Fruit fly (Drosophila melanogaster) whole organism, wandering third instar larva: ENCODE measurements around the gene PICK1.
A peak's percentile ranks its signal among the peaks of the same experiment; 100 is the strongest.

ENCODE experiments used
- Abd-B ChIP-seq: fragments of >200 bp; optimal IDR thresholded peaks from 2 replicates; lab custom pipeline; 2017; ENCODE audit warnings: missing biosample characterization, missing genetic modification characterization
- Dfd ChIP-seq: fragments of >200 bp; optimal IDR thresholded peaks from 2 replicates; lab custom pipeline; 2017; ENCODE audit warnings: missing biosample characterization, missing genetic modification characterization
- Jra ChIP-seq: sonication (Bioruptor generic); optimal IDR thresholded peaks from 2 replicates; lab custom pipeline; 2016; ENCODE audit warnings: missing biosample characterization, missing genetic modification characterization
- Myc ChIP-seq: fragments of >200 bp; optimal IDR thresholded peaks from 2 replicates; lab custom pipeline; 2017
- N ChIP-seq: fragments of >200 bp; optimal IDR thresholded peaks from 2 replicates; lab custom pipeline; 2018; ENCODE audit warnings: missing biosample characterization, missing external identifiers, missing genetic modification characterization
- Rel ChIP-seq, 2 experiments: fragments of 200-800 bp; sonication (Bioruptor generic) in 1 of 2; optimal IDR thresholded peaks; 2 replicates in 1 of 2; 3 replicates in 1 of 2; lab custom pipeline; 2016 to 2019; ENCODE audit warnings: mild to moderate bottlenecking in 2 of 2, missing biosample characterization in 2 of 2, missing genetic modification characterization in 2 of 2, moderate library complexity in 1 of 2
- Vsx2 ChIP-seq: fragments of 200-300, 225-300 bp; sonication (Bioruptor generic); optimal IDR thresholded peaks from 2 replicates; lab custom pipeline; 2018; ENCODE audit warnings: missing biosample characterization, missing genetic modification characterization; ENCODE audit not compliant: partially characterized antibody
- br ChIP-seq: fragments of 200-800 bp; sonication (Bioruptor generic); optimal IDR thresholded peaks from 2 replicates; lab custom pipeline; 2016; ENCODE audit warnings: missing biosample characterization, missing genetic modification characterization
- jim ChIP-seq: fragments of 175-275, 200-325 bp; sonication (Bioruptor generic); optimal IDR thresholded peaks from 2 replicates; lab custom pipeline; 2016; ENCODE audit warnings: missing biosample characterization, mild to moderate bottlenecking, missing genetic modification characterization
- psq ChIP-seq: fragments of 200-800 bp; sonication (Bioruptor generic); optimal IDR thresholded peaks from 3 replicates; lab custom pipeline; 2017; ENCODE audit warnings: missing biosample characterization, mild to moderate bottlenecking, missing genetic modification characterization, moderate library complexity
- sv ChIP-seq: fragments of 200-800 bp; sonication (Bioruptor generic); optimal IDR thresholded peaks from 3 replicates; lab custom pipeline; 2016; ENCODE audit warnings: missing biosample characterization, missing genetic modification characterization
- usp ChIP-seq: fragments of >200 bp; optimal IDR thresholded peaks from 2 replicates; lab custom pipeline; 2017; ENCODE audit warnings: missing biosample characterization, missing genetic modification characterization

- TF ChIP-seq Jra (GFP tag; lab: Kevin White, UChicago): no peak
- TF ChIP-seq N: no peak
- no peak for TF ChIP-seq Vsx2 (GFP tag; lab: Kevin White, UChicago)
- TF ChIP-seq br: no peak
- TF ChIP-seq jim: no peak
- TF ChIP-seq Dfd (GFP tag; lab: Kevin White, UChicago): no peak
- no peak for TF ChIP-seq Abd-B (GFP tag; lab: Kevin White, UChicago)
- TF ChIP-seq usp (GFP tag; lab: Kevin White, UChicago): no peak
- no peak for TF ChIP-seq Rel (GFP tag; optimal IDR thresholded peaks at IDR 0.05; lab: Kevin White, UChicago)
- peak; percentile 56 for TF ChIP-seq Rel (tag; optimal IDR thresholded peaks at IDR 0.05; lab: Kevin White, UChicago)
- TF ChIP-seq psq: no peak
- TF ChIP-seq Myc (lab: Kevin White, UChicago): peak; percentile 41
- TF ChIP-seq sv (GFP tag; lab: Kevin White, UChicago): no peak
These were observed 12.7 kb downstream of the PICK1 start, which contains the start of the genes CG6180 and CG15484 for dm6 chr2L:12707540-12707939.
